Fruit fly (Drosophila melanogaster) ovary, adult (tissue): Measurements from ENCODE around the gene CG13071.

ENCODE experiments used
- CG17801 ChIP-seq: fragments of 200-800 bp; optimal IDR thresholded peaks from 2 replicates; lab custom pipeline; 2019; ENCODE audit warnings: missing biosample characterization, mild to moderate bottlenecking, missing genetic modification characterization, moderate library complexity; ENCODE audit not compliant: partially characterized antibody

The CG13071 gene

dm6 chr3L:16281880-16282556, 19.5 kb downstream of the CG13071 start, which contains the start of gene CG13049:
TSS of gene CG13049 (minus strand) at chr3L:16281930.
- TF ChIP-seq CG17801: no peak

- no peak for TF ChIP-seq CG17801
Measured at dm6 chr3L:16283821-16284220, 21.3 kb downstream of the CG13071 start, which contains the start of gene CG13048. TSS of gene CG13048 (minus strand) at chr3L:16283921.

- TF ChIP-seq CG17801: no peak
Measured at dm6 chr3L:16285346-16285911, 22.9 kb downstream of the CG13071 start, which contains the start of gene CG13047. TSS of gene CG13047 (minus strand) at chr3L:16285396.

- no peak for TF ChIP-seq CG17801
Measured at dm6 chr3L:16286258-16286657, 23.7 kb downstream of the CG13071 start.

dm6 chr3L:16288322-16288721, 25.8 kb downstream of the CG13071 start, which contains the start of gene CG13046:
TSS of gene CG13046 (minus strand) at chr3L:16288422.
- no peak for TF ChIP-seq CG17801

- no peak for TF ChIP-seq CG17801
Measured at dm6 chr3L:16289067-16289466, 26.5 kb downstream of the CG13071 start.

dm6 chr3L:16290850-16291249, 28.3 kb downstream of the CG13071 start, which contains the start of gene CG13045:
TSS of gene CG13045 (minus strand) at chr3L:16290950.
- TF ChIP-seq CG17801: no peak

- TF ChIP-seq CG17801: no peak
Measured at dm6 chr3L:16291678-16292077, 29.1 kb downstream of the CG13071 start.

- TF ChIP-seq CG17801: no peak
Measured at dm6 chr3L:16295447-16295846, 32.9 kb downstream of the CG13071 start, which contains the start of gene CG4962. TSS of gene CG4962 (minus strand) at chr3L:16295547.

dm6 chr3L:16301153-16301552, 38.6 kb downstream of the CG13071 start, which contains the start of gene CG4982:
TSS of gene CG4982 (plus strand) at chr3L:16301453.
- TF ChIP-seq CG17801: no peak

dm6 chr3L:16303078-16303477, 40.5 kb downstream of the CG13071 start, which contains the start of gene CG13044:
TSS of gene CG13044 (minus strand) at chr3L:16303178.
- no peak for TF ChIP-seq CG17801

- TF ChIP-seq CG17801: no peak
Measured at dm6 chr3L:16303982-16304381, 41.4 kb downstream of the CG13071 start, which contains the start of gene CG43249. TSS of gene CG43249 (plus strand) at chr3L:16304282.

- TF ChIP-seq CG17801: no peak
Measured at dm6 chr3L:16305820-16306650, 43.5 kb downstream of the CG13071 start, which contains the start of the genes CG13043 and CG13063. TSS of gene CG13043 (minus strand) at chr3L:16305870. TSS of gene CG13063 (plus strand) at chr3L:16306600.

- TF ChIP-seq CG17801: no peak
Measured at dm6 chr3L:16308380-16308779, 45.8 kb downstream of the CG13071 start, which contains the start of gene CG13042. TSS of gene CG13042 (minus strand) at chr3L:16308480.

- TF ChIP-seq CG17801: no peak
Measured at dm6 chr3L:16309972-16310371, 47.4 kb downstream of the CG13071 start.
